Worm (Caenorhabditis elegans): ENCODE measurements around the gene fbxa-141.

Gene fbxa-141

DNA sequence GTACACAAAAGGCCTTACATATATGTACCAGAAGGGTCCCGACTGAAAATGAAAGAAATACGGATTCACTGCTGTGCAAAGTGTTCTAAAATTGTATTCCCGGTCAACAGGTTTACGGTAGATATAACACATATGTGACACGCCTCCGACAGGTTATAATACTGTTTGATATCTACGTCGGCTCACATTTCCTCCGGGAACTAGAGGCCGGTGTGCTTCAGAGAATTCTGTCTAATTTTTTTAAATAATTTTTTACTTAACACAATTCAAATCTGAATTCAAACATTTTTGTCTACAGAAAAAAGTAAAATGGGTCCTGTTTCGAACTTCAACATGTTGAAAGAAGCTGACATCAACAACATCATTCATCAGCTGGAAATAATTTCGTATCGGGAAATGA is 30.5 kb upstream of the fbxa-141 start, which contains the start of gene T24C2.3:
TSS of gene T24C2.3 (plus strand) at position 301 of the 400 bp plus-strand sequence.
- no peak for TF ChIP-seq F26F4.8 (GFP tag; conservative IDR thresholded peaks at IDR 0.05)
- TF ChIP-seq daf-12 (tag; optimal IDR thresholded peaks at IDR 0.05), result no peak
- no peak for TF ChIP-seq lin-39 (tag; optimal IDR thresholded peaks at IDR 0.05)
- TF ChIP-seq nhr-77 (tag; optimal IDR thresholded peaks at IDR 0.05), result no peak
- TF ChIP-seq ceh-62 (tag; optimal IDR thresholded peaks at IDR 0.05), result no peak
- TF ChIP-seq nhr-102 (tag; optimal IDR thresholded peaks at IDR 0.05), result no peak
- no peak for TF ChIP-seq ceh-82 (tag; optimal IDR thresholded peaks at IDR 0.05)
- TF ChIP-seq madf-9 (GFP tag; conservative IDR thresholded peaks at IDR 0.05), result no peak
- TF ChIP-seq nhr-42 (GFP tag; IDR thresholded peaks at IDR 0.05), result no peak
- no peak for TF ChIP-seq tag-97 (GFP tag; IDR thresholded peaks at IDR 0.05)
- no peak for TF ChIP-seq saeg-2 (GFP tag; IDR thresholded peaks at IDR 0.05)
- no peak for TF ChIP-seq ceh-44 (GFP tag; IDR thresholded peaks at IDR 0.05)
- TF ChIP-seq egl-43 (GFP tag; IDR thresholded peaks at IDR 0.05), result no peak
- TF ChIP-seq nhr-76 (tag; optimal IDR thresholded peaks at IDR 0.05), result no peak

DNA sequence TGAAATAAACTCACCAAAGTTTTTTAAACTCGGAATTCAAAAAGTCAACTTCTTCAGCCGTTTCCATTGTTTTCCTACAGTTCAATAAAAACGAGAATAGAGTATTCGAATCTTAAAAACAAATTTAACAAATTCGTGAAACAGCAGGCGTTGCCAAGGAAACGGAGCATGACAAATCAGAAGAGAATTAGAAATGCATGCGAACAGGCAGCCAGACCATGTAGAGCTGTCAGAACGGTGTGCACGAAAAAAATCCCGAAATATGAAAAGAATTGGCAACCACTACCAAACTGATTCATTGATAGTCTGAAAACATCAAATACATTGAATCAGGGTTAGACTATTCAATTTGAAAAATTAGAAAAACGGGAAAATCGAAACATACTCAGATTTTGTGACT is 29.3 kb upstream of the fbxa-141 start, which contains the start of gene fbxa-81:
TSS of gene fbxa-81 (minus strand) at position 101 of the 400 bp plus-strand sequence.
- no peak for TF ChIP-seq php-3 (GFP tag; IDR thresholded peaks at IDR 0.05)
- no peak for TF ChIP-seq nhr-111 (GFP tag; optimal IDR thresholded peaks at IDR 0.05)
- TF ChIP-seq lim-7 (GFP tag; IDR thresholded peaks at IDR 0.05), result no peak

DNA sequence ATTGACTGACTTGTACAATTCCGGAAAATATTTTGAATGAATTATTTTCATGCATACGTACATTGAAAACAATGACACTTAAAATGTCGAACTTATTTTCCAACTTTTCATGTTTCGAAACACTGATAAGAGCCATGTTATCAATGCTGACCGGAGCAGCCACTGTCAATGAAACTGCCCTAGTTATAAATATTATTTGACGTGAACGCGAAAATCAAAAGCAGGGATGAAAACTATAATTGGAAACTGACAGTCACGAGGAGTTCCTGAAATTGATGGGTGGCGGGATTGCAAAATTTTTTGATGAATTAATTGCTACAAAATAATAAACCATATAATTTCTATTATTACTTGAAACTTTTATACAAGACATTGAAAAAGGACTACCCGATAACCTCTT is 26.8 kb upstream of the fbxa-141 start:
- TF ChIP-seq mes-2 (tag; optimal IDR thresholded peaks at IDR 0.05; ENCODE audit: poor library complexity, severe bottlenecking) (no peak), zip-11 (GFP tag; IDR thresholded peaks at IDR 0.05) (no peak), lin-13 (GFP tag; optimal IDR thresholded peaks at IDR 0.05) (no peak), aly-2 (tag; optimal IDR thresholded peaks at IDR 0.05) (no peak), ceh-32 (tag; optimal IDR thresholded peaks at IDR 0.05; ENCODE audit: poor library complexity) (no peak), lsy-2 (tag; optimal IDR thresholded peaks at IDR 0.05) (no peak), lin-29 (GFP tag; IDR thresholded peaks at IDR 0.05) (no peak), zfp-3 (GFP tag; conservative IDR thresholded peaks at IDR 0.05) (no peak), hlh-11 (tag; optimal IDR thresholded peaks at IDR 0.05) (peak; percentile 82), zfp-2 (tag; optimal IDR thresholded peaks at IDR 0.05) (no peak), Y75B8A.6 (GFP tag; IDR thresholded peaks at IDR 0.05) (no peak), nhr-10 (tag; optimal IDR thresholded peaks at IDR 0.05) (no peak), duxl-1 (tag; optimal IDR thresholded peaks at IDR 0.05; ENCODE audit: poor library complexity) (no peak), tra-1 (GFP tag; IDR thresholded peaks at IDR 0.05) (peak; percentile 75), F49E8.2 (tag; optimal IDR thresholded peaks at IDR 0.05; ENCODE audit: borderline replicate concordance) (no peak), skn-1 (tag; optimal IDR thresholded peaks at IDR 0.05) (no peak), T20F7.1 (GFP tag; optimal IDR thresholded peaks at IDR 0.05) (no peak), php-3 (GFP tag; IDR thresholded peaks at IDR 0.05) (peak; percentile 80), unc-39 (tag; optimal IDR thresholded peaks at IDR 0.05) (no peak), sdz-12 (GFP tag; optimal IDR thresholded peaks at IDR 0.05) (no peak), hmg-1.1 (GFP tag; IDR thresholded peaks at IDR 0.05) (no peak), lir-3 (tag; optimal IDR thresholded peaks at IDR 0.05) (no peak), hif-1 (tag; optimal IDR thresholded peaks at IDR 0.05) (no peak), set-16 (GFP tag; IDR thresholded peaks at IDR 0.05) (no peak), egl-43 (GFP tag; IDR thresholded peaks at IDR 0.05) (no peak), dve-1 (tag; optimal IDR thresholded peaks at IDR 0.05; ENCODE audit: insufficient read depth) (peak; percentile 74), Y105C5A.15 (GFP tag; IDR thresholded peaks at IDR 0.05) (no peak), ZK337.2 (GFP tag; IDR thresholded peaks at IDR 0.05) (no peak), tag-97 (GFP tag; IDR thresholded peaks at IDR 0.05) (no peak), Y5F2A.4 (GFP tag; optimal IDR thresholded peaks at IDR 0.05) (no peak), lin-1 (GFP tag; IDR thresholded peaks at IDR 0.05) (peak; percentile 68; the same call in 1 of the 2 replicates), F10B5.3 (tag; optimal IDR thresholded peaks at IDR 0.05) (no peak), nhr-11 (tag; optimal IDR thresholded peaks at IDR 0.05) (no peak), pqm-1 (tag; optimal IDR thresholded peaks at IDR 0.05) (peak; percentile 73), snpc-4 (tag; optimal IDR thresholded peaks at IDR 0.05) (no peak)

Data from whole organism, L4 larva.